Worm (Caenorhabditis elegans) whole organism, late embryonic: ENCODE measurements around the gene Y113G7B.12.

Experiments
- F13H6.1 ChIP-seq: sonication (generic microtip); optimal IDR thresholded peaks from 2 replicates; lab custom pipeline; 2016; ENCODE audit warnings: missing genetic modification characterization, missing compliant biosample characterization
- ama-1 ChIP-seq: fragments of 150-350 bp; optimal IDR thresholded peaks from 2 replicates; lab custom pipeline; 2014
- fkh-10 ChIP-seq: fragments of 150-350 bp; optimal IDR thresholded peaks from 2 replicates; lab custom pipeline; 2014; ENCODE audit warnings: missing biosample characterization, missing genetic modification reagents, missing genetic modification characterization
- rnt-1 ChIP-seq: sonication (generic microtip); optimal IDR thresholded peaks from 2 replicates; lab custom pipeline; 2016; ENCODE audit warnings: missing genetic modification characterization, missing compliant biosample characterization
- sdc-2 ChIP-seq: sonication (generic microtip); optimal IDR thresholded peaks from 2 replicates; lab custom pipeline; 2016; ENCODE audit warnings: missing genotype, missing genetic modification characterization, missing compliant biosample characterization
- unc-86 ChIP-seq: sonication (generic microtip); optimal IDR thresholded peaks from 2 replicates; lab custom pipeline; 2016; ENCODE audit warnings: missing genetic modification characterization, missing compliant biosample characterization

DNA sequence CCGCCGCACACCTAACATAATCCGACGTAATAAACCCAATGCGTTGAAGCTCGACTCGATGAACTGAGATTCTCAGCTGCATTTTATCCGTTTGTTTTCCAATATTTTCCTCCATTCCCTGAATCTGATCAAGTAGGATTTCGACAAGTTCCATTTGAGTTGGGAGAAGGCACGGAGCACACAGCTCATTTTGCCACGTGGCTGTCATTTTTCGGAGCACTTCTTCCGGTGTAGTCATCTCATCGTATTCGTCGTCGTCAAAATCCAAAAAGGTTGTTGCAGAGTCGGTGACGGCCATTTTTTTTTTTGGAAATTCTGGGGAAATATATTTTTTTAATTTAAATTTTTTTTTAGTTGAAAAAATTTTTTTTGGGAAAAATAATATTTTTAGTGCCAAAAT, 24.9 kb upstream of the Y113G7B.12 start, which contains the start of gene sld-5:
- no peak for TF ChIP-seq unc-86 (tag; lab: Kevin White, UChicago)
- no peak for TF ChIP-seq rnt-1
- TF ChIP-seq sdc-2 (tag; lab: Kevin White, UChicago) = no peak
- TF ChIP-seq fkh-10 (GFP tag; lab: Kevin White, UChicago) = no peak
- no peak for TF ChIP-seq F13H6.1 (tag; lab: Kevin White, UChicago)
- TF ChIP-seq ama-1 (lab: Kevin White, UChicago) = no peak
